Worm (Caenorhabditis elegans) whole organism, midembryonic: ENCODE results near the gene T02C1.2.

Source experiments
- T22C8.4 ChIP-seq: fragments of 200-800 bp; sonication (Bioruptor generic); IDR thresholded peaks from 2 replicates; pipeline ENCODE4 v1.3.6; 2022; ENCODE audit warnings: missing genetic modification characterization, missing compliant biosample characterization
- cog-1 ChIP-seq: sonication (generic microtip); optimal IDR thresholded peaks from 2 replicates; lab custom pipeline; 2016; ENCODE audit warnings: missing genetic modification characterization, missing compliant biosample characterization
- flt-1 ChIP-seq: fragments of 200-800 bp; sonication (Bioruptor generic); IDR thresholded peaks from 2 replicates; pipeline ENCODE4 v1.3.6; 2022; ENCODE audit warnings: missing genetic modification characterization, missing compliant biosample characterization
- klf-2 ChIP-seq: fragments of 200-800 bp; sonication (Bioruptor generic); conservative IDR thresholded peaks from 2 replicates; pipeline ENCODE4 v1.3.6; 2022; ENCODE audit warnings: missing genetic modification reagents, missing genetic modification characterization, missing compliant biosample characterization
- ref-1 ChIP-seq: fragments of 200-800 bp; sonication (Bioruptor generic); conservative IDR thresholded peaks from 2 replicates; pipeline ENCODE4 v1.3.6; 2022; ENCODE audit warnings: missing genetic modification reagents, missing genetic modification characterization, missing compliant biosample characterization
- tab-1 ChIP-seq: fragments of 200-800 bp; sonication (Bioruptor generic); IDR thresholded peaks from 2 replicates; pipeline ENCODE4 v1.3.6; 2022; ENCODE audit warnings: missing genetic modification characterization, missing compliant biosample characterization
- ztf-23 ChIP-seq: fragments of 200-800 bp; sonication (Bioruptor generic); IDR thresholded peaks from 2 replicates; pipeline ENCODE4 v1.3.6; 2022; ENCODE audit warnings: missing genetic modification reagents, missing genetic modification characterization, missing compliant biosample characterization

- no peak for TF ChIP-seq cog-1 (tag; lab: Kevin White, UChicago)
- no peak for TF ChIP-seq flt-1 (GFP tag; lab: Robert Waterston, UW)
- no peak for TF ChIP-seq T22C8.4 (GFP tag; lab: Robert Waterston, UW)
- no peak for TF ChIP-seq klf-2 (GFP tag; lab: Robert Waterston, UW)
- TF ChIP-seq ref-1, result no peak
- TF ChIP-seq tab-1 (GFP tag; lab: Robert Waterston, UW), result no peak
- no peak for TF ChIP-seq ztf-23
Observed at ce11 chrIII:9277803-9278202, 27.0 kb downstream of the T02C1.2 start.
